Worm (Caenorhabditis elegans) whole organism, early embryonic: ENCODE data around the gene rnr-1.

Source experiments
- B0310.2 ChIP-seq: sonication (generic microtip); optimal IDR thresholded peaks from 2 replicates; lab custom pipeline; 2016; ENCODE audit warnings: mild to moderate bottlenecking, missing genetic modification characterization, missing compliant biosample characterization
- F13C5.2 ChIP-seq: sonication (generic microtip); optimal IDR thresholded peaks from 2 replicates; lab custom pipeline; 2017; ENCODE audit warnings: mild to moderate bottlenecking, missing genetic modification characterization, inconsistent platforms, missing compliant biosample characterization
- aly-1 ChIP-seq: sonication (generic microtip); optimal IDR thresholded peaks from 2 replicates; lab custom pipeline; 2016; ENCODE audit warnings: missing genetic modification characterization, missing compliant biosample characterization
- ama-1 ChIP-seq: fragments of 150-350 bp; optimal IDR thresholded peaks from 2 replicates; lab custom pipeline; 2014
- ceh-13 ChIP-seq: fragments of 200-800 bp; sonication (Bioruptor generic); optimal IDR thresholded peaks from 2 replicates; lab custom pipeline; 2018; ENCODE audit warnings: mild to moderate bottlenecking, missing genetic modification characterization, missing compliant biosample characterization
- ceh-36 ChIP-seq: sonication (generic microtip); optimal IDR thresholded peaks from 2 replicates; lab custom pipeline; 2016; ENCODE audit warnings: missing genetic modification characterization, inconsistent platforms, missing compliant biosample characterization
- ets-7 ChIP-seq: sonication (generic microtip); optimal IDR thresholded peaks from 2 replicates; lab custom pipeline; 2016; ENCODE audit warnings: missing genotype, missing genetic modification characterization, missing compliant biosample characterization
- flt-1 ChIP-seq: fragments of 200-800 bp; sonication (Bioruptor generic); IDR thresholded peaks from 2 replicates; pipeline ENCODE4 v1.3.6; 2022; ENCODE audit warnings: missing genetic modification characterization, missing compliant biosample characterization
- hmbx-1 ChIP-seq: sonication (generic microtip); optimal IDR thresholded peaks from 2 replicates; lab custom pipeline; 2016; ENCODE audit warnings: mild to moderate bottlenecking, missing genetic modification characterization, missing compliant biosample characterization
- hmg-4 ChIP-seq: fragments of 200-800 bp; sonication (Bioruptor generic); optimal IDR thresholded peaks from 2 replicates; lab custom pipeline; 2018; ENCODE audit warnings: mild to moderate bottlenecking, missing genetic modification characterization, missing compliant biosample characterization
- hnd-1 ChIP-seq: sonication (generic microtip); optimal IDR thresholded peaks from 2 replicates; lab custom pipeline; 2016; ENCODE audit warnings: missing genetic modification characterization, missing compliant biosample characterization
- pes-1 ChIP-seq: fragments of 200-800 bp; sonication (Bioruptor generic); IDR thresholded peaks from 2 replicates; pipeline ENCODE4 v1.3.6; 2022; ENCODE audit warnings: missing genetic modification reagents, missing genetic modification characterization, missing compliant biosample characterization
- scrt-1 ChIP-seq: fragments of 200-800 bp; sonication (Bioruptor generic); IDR thresholded peaks from 2 replicates; pipeline ENCODE4 v1.3.6; 2022; ENCODE audit warnings: missing genetic modification characterization, missing compliant biosample characterization
- sea-1 ChIP-seq: fragments of 200-800 bp; sonication (Bioruptor generic); conservative IDR thresholded peaks from 2 replicates; pipeline ENCODE4 v1.3.6; 2022; ENCODE audit warnings: missing genetic modification characterization, missing compliant biosample characterization
- tbx-11 ChIP-seq: fragments of 200-800 bp; sonication (Bioruptor generic); IDR thresholded peaks from 2 replicates; pipeline ENCODE4 v1.3.6; 2022; ENCODE audit warnings: missing genetic modification characterization, missing compliant biosample characterization
- tbx-37 ChIP-seq: fragments of 200-800 bp; sonication (Bioruptor generic); conservative IDR thresholded peaks from 2 replicates; pipeline ENCODE4 v1.3.6; 2022; ENCODE audit warnings: missing genetic modification reagents, missing genetic modification characterization, missing compliant biosample characterization
- tra-4 ChIP-seq: sonication (generic microtip); optimal IDR thresholded peaks from 2 replicates; lab custom pipeline; 2017; ENCODE audit warnings: missing genetic modification characterization, missing compliant biosample characterization

rnr-1 gene

DNA sequence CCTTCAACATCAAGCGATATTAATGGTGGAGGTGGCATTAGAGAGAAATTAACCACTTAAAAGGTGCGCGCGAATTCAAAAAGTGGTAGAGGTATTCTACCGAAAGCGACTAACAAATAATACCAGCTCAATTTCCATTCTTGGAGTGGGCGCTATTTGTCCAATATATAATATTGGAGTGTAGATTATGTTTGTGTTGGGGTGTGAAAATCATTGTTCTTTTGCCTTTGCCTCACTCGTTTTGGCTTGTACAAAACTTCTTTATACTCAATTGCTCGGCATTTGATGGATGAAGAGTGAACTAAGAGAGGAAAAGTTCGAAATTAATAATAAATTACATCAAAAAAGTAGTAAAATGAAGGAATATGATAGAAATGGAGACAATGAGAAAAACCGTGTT lies 2.6 kb upstream of the rnr-1 start, which contains the start of gene T23G5.3:
Gene T23G5.3, minus strand, starts transcription at position 101 of the 400 bp plus-strand sequence.
- TF ChIP-seq F13C5.2 (tag; lab: Kevin White, UChicago) (no peak), ceh-13 (GFP tag; lab: Kevin White, UChicago) (no peak), ets-7 (tag; lab: Kevin White, UChicago) (no peak), tra-4 (tag; lab: Kevin White, UChicago) (no peak), hmg-4 (GFP tag; lab: Kevin White, UChicago) (no peak), flt-1 (GFP tag; lab: Robert Waterston, UW) (no peak), pes-1 (GFP tag; lab: Robert Waterston, UW) (no peak), sea-1 (no peak), ceh-36 (tag; lab: Kevin White, UChicago) (no peak), tbx-11 (GFP tag; lab: Robert Waterston, UW) (no peak), tbx-37 (GFP tag; lab: Robert Waterston, UW) (no peak), aly-1 (tag; lab: Kevin White, UChicago) (no peak), hmbx-1 (tag; lab: Kevin White, UChicago) (no peak)

DNA sequence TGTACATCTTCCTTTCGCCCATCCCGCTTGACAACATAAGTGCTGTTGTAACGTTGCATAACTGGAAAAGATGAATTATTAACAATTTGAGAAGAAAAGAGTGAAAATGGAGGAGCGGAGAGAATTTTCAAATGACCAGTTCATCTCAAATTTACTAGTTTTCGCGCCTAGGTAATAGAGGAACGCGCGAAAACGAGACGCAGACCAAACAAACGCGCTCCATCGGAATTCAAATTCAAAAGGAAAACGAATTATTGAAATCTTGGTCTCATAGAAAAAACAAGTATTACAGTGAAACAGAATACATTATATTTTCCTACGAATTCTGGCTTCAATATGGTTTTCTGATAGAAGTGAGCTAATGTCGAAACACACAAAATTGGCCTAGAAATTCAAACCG lies 408 bp downstream of the rnr-1 start:
- TF ChIP-seq hmbx-1 (tag; lab: Kevin White, UChicago): no peak
- no peak for TF ChIP-seq pes-1 (GFP tag; lab: Robert Waterston, UW)
- no peak for TF ChIP-seq tra-4 (tag; lab: Kevin White, UChicago)
- no peak for TF ChIP-seq ama-1 (lab: Kevin White, UChicago)
- TF ChIP-seq hmg-4 (GFP tag; lab: Kevin White, UChicago): no peak
- no peak for TF ChIP-seq ceh-13 (GFP tag; lab: Kevin White, UChicago)
- no peak for TF ChIP-seq sea-1
- no peak for TF ChIP-seq ceh-36 (tag; lab: Kevin White, UChicago)
- no peak for TF ChIP-seq F13C5.2 (tag; lab: Kevin White, UChicago)

- TF ChIP-seq aly-1 (tag; lab: Kevin White, UChicago): no peak
- no peak for TF ChIP-seq ets-7 (tag; lab: Kevin White, UChicago)
- no peak for TF ChIP-seq B0310.2
- no peak for TF ChIP-seq hnd-1 (tag; lab: Kevin White, UChicago)
- TF ChIP-seq ceh-13 (GFP tag; lab: Kevin White, UChicago): no peak
- TF ChIP-seq ama-1 (lab: Kevin White, UChicago): no peak
- TF ChIP-seq ceh-36 (tag; lab: Kevin White, UChicago): no peak
- no peak for TF ChIP-seq sea-1
- TF ChIP-seq F13C5.2 (tag; lab: Kevin White, UChicago): no peak
- no peak for TF ChIP-seq pes-1 (GFP tag; lab: Robert Waterston, UW)
- TF ChIP-seq scrt-1 (GFP tag; lab: Robert Waterston, UW): no peak
- no peak for TF ChIP-seq tbx-11 (GFP tag; lab: Robert Waterston, UW)
Observed at ce11 chrIII:9224986-9225385, 3.6 kb downstream of the rnr-1 start.

ce11 chrIII:9215367-9215766 lies 13.2 kb downstream of the rnr-1 start, which contains the start of gene npr-29:
TSS of gene npr-29 (minus strand) at chrIII:9215467.
- TF ChIP-seq B0310.2 (no peak), ceh-13 (GFP tag; lab: Kevin White, UChicago) (no peak), scrt-1 (GFP tag; lab: Robert Waterston, UW) (no peak), aly-1 (tag; lab: Kevin White, UChicago) (no peak), ceh-36 (tag; lab: Kevin White, UChicago) (no peak), hmbx-1 (tag; lab: Kevin White, UChicago) (no peak), pes-1 (GFP tag; lab: Robert Waterston, UW) (no peak), hmg-4 (GFP tag; lab: Kevin White, UChicago) (no peak), ama-1 (lab: Kevin White, UChicago) (no peak), F13C5.2 (tag; lab: Kevin White, UChicago) (no peak), sea-1 (no peak), tbx-37 (GFP tag; lab: Robert Waterston, UW) (no peak), tra-4 (tag; lab: Kevin White, UChicago) (no peak), tbx-11 (GFP tag; lab: Robert Waterston, UW) (no peak)

ce11 chrIII:9206185-9206584 lies 22.4 kb downstream of the rnr-1 start, which contains the start of gene ZC84.1:
TSS of gene ZC84.1 (minus strand) at chrIII:9206285.
- TF ChIP-seq ceh-36 (tag; lab: Kevin White, UChicago) (no peak), hnd-1 (tag; lab: Kevin White, UChicago) (no peak), ets-7 (tag; lab: Kevin White, UChicago) (no peak), hmg-4 (GFP tag; lab: Kevin White, UChicago) (no peak), F13C5.2 (tag; lab: Kevin White, UChicago) (no peak), sea-1 (no peak), hmbx-1 (tag; lab: Kevin White, UChicago) (no peak), tbx-37 (GFP tag; lab: Robert Waterston, UW) (no peak)

DNA sequence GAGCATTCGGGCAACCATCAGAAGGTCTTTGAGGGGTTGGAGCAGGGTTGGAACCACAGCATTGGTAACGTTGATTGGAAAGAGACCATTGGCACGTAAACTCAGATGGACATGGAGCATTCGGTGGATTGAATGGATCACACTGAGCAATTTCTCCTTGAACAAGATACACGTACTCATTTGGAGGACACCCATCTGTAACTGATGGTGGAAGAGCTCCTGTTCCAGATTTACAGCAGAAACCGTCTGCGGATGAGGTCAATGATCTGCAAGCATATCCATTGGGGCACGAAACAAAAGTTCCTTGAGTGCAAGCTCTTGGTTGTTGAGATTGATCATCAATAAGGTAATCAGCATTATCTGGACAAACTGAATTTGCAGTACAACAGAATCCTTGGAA lies 26.6 kb downstream of the rnr-1 start:
- TF ChIP-seq scrt-1 (GFP tag; lab: Robert Waterston, UW): no peak
- TF ChIP-seq ama-1 (lab: Kevin White, UChicago): no peak
- no peak for TF ChIP-seq sea-1
- TF ChIP-seq ceh-13 (GFP tag; lab: Kevin White, UChicago): no peak
- no peak for TF ChIP-seq tbx-37 (GFP tag; lab: Robert Waterston, UW)
- TF ChIP-seq tbx-11 (GFP tag; lab: Robert Waterston, UW): no peak
- TF ChIP-seq F13C5.2 (tag; lab: Kevin White, UChicago): no peak
- TF ChIP-seq hmg-4 (GFP tag; lab: Kevin White, UChicago): no peak
- TF ChIP-seq tra-4 (tag; lab: Kevin White, UChicago): no peak
- no peak for TF ChIP-seq pes-1 (GFP tag; lab: Robert Waterston, UW)
- TF ChIP-seq aly-1 (tag; lab: Kevin White, UChicago): no peak
- no peak for TF ChIP-seq ets-7 (tag; lab: Kevin White, UChicago)
- TF ChIP-seq flt-1 (GFP tag; lab: Robert Waterston, UW): no peak
- TF ChIP-seq ceh-36 (tag; lab: Kevin White, UChicago): no peak
- TF ChIP-seq hnd-1 (tag; lab: Kevin White, UChicago): no peak
- no peak for TF ChIP-seq hmbx-1 (tag; lab: Kevin White, UChicago)
- no peak for TF ChIP-seq B0310.2

DNA sequence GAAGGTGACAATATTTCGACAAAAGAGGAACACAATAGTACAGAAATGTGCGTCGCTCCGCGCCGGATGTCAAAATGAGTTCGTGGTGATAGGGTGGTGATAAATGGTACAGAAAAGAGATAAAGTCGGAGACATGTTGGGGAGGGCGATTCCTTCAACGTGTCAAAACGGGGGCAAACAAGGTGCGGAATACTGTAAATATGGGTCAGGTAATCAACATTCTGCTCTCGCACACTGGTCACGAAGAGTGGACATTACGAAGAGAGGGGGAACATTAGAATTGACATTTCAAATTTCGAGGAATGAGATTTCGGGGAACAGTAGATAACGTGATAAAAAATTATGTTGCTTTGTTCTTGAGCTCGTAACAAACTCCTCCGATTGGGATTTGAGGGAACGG lies 29.0 kb downstream of the rnr-1 start, which contains the start of gene ZC84.6:
Gene ZC84.6, minus strand, starts transcription at position 101 of the 400 bp plus-strand sequence.
- TF ChIP-seq scrt-1 (GFP tag; lab: Robert Waterston, UW) (no peak), pes-1 (GFP tag; lab: Robert Waterston, UW) (no peak), flt-1 (GFP tag; lab: Robert Waterston, UW) (no peak), B0310.2 (no peak), tbx-37 (GFP tag; lab: Robert Waterston, UW) (no peak), ceh-36 (tag; lab: Kevin White, UChicago) (no peak), hnd-1 (tag; lab: Kevin White, UChicago) (no peak), ama-1 (lab: Kevin White, UChicago) (no peak), ets-7 (tag; lab: Kevin White, UChicago) (no peak), tra-4 (tag; lab: Kevin White, UChicago) (no peak), F13C5.2 (tag; lab: Kevin White, UChicago) (no peak), ceh-13 (GFP tag; lab: Kevin White, UChicago) (no peak), hmg-4 (GFP tag; lab: Kevin White, UChicago) (no peak), tbx-11 (GFP tag; lab: Robert Waterston, UW) (no peak), aly-1 (tag; lab: Kevin White, UChicago) (no peak)
